Fruit fly (Drosophila melanogaster): Measurements from ENCODE around the gene CG43082.

DNA sequence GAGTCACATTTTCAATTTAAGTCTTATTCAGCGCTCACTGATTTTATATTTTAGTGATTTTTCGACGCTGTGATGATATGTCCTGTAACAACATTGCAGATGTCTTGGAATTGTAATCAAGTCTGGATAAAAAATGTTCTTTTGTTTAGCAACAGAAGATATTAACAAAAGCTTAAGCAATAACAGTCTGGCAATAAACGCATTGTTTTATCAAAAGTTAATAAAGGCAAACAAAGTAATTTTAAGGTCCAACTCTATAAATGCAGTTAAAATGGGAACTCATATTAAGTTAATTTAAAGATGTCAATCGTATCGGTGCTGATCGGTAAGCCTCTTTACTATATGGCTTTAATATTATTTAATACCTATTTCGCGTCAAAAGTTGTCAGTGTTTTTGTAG, at the start of gene CG43082:
- no peak for TF ChIP-seq brk (GFP tag; optimal IDR thresholded peaks at IDR 0.05)
- no peak for TF ChIP-seq woc (GFP tag; optimal IDR thresholded peaks at IDR 0.05)
- TF ChIP-seq Mio (GFP tag; optimal IDR thresholded peaks at IDR 0.05), result no peak
- no peak for TF ChIP-seq psq (GFP tag; optimal IDR thresholded peaks at IDR 0.05)

Measured in whole organism, wandering third instar larva.